Worm (Caenorhabditis elegans) whole organism, early embryonic: ENCODE results near the gene Y57G7A.3.

Source experiments
- B0310.2 ChIP-seq: sonication (generic microtip); optimal IDR thresholded peaks from 2 replicates; lab custom pipeline; 2016; ENCODE audit warnings: mild to moderate bottlenecking, missing genetic modification characterization, missing compliant biosample characterization
- F13C5.2 ChIP-seq: sonication (generic microtip); optimal IDR thresholded peaks from 2 replicates; lab custom pipeline; 2017; ENCODE audit warnings: mild to moderate bottlenecking, missing genetic modification characterization, inconsistent platforms, missing compliant biosample characterization
- aly-1 ChIP-seq: sonication (generic microtip); optimal IDR thresholded peaks from 2 replicates; lab custom pipeline; 2016; ENCODE audit warnings: missing genetic modification characterization, missing compliant biosample characterization
- ama-1 ChIP-seq: fragments of 150-350 bp; optimal IDR thresholded peaks from 2 replicates; lab custom pipeline; 2014
- ceh-13 ChIP-seq: fragments of 200-800 bp; sonication (Bioruptor generic); optimal IDR thresholded peaks from 2 replicates; lab custom pipeline; 2018; ENCODE audit warnings: mild to moderate bottlenecking, missing genetic modification characterization, missing compliant biosample characterization
- ceh-36 ChIP-seq: sonication (generic microtip); optimal IDR thresholded peaks from 2 replicates; lab custom pipeline; 2016; ENCODE audit warnings: missing genetic modification characterization, inconsistent platforms, missing compliant biosample characterization
- ets-7 ChIP-seq: sonication (generic microtip); optimal IDR thresholded peaks from 2 replicates; lab custom pipeline; 2016; ENCODE audit warnings: missing genotype, missing genetic modification characterization, missing compliant biosample characterization
- flt-1 ChIP-seq: fragments of 200-800 bp; sonication (Bioruptor generic); IDR thresholded peaks from 2 replicates; pipeline ENCODE4 v1.3.6; 2022; ENCODE audit warnings: missing genetic modification characterization, missing compliant biosample characterization
- hmbx-1 ChIP-seq: sonication (generic microtip); optimal IDR thresholded peaks from 2 replicates; lab custom pipeline; 2016; ENCODE audit warnings: mild to moderate bottlenecking, missing genetic modification characterization, missing compliant biosample characterization
- hmg-4 ChIP-seq: fragments of 200-800 bp; sonication (Bioruptor generic); optimal IDR thresholded peaks from 2 replicates; lab custom pipeline; 2018; ENCODE audit warnings: mild to moderate bottlenecking, missing genetic modification characterization, missing compliant biosample characterization
- hnd-1 ChIP-seq: sonication (generic microtip); optimal IDR thresholded peaks from 2 replicates; lab custom pipeline; 2016; ENCODE audit warnings: missing genetic modification characterization, missing compliant biosample characterization
- pes-1 ChIP-seq: fragments of 200-800 bp; sonication (Bioruptor generic); IDR thresholded peaks from 2 replicates; pipeline ENCODE4 v1.3.6; 2022; ENCODE audit warnings: missing genetic modification reagents, missing genetic modification characterization, missing compliant biosample characterization
- scrt-1 ChIP-seq: fragments of 200-800 bp; sonication (Bioruptor generic); IDR thresholded peaks from 2 replicates; pipeline ENCODE4 v1.3.6; 2022; ENCODE audit warnings: missing genetic modification characterization, missing compliant biosample characterization
- sea-1 ChIP-seq: fragments of 200-800 bp; sonication (Bioruptor generic); conservative IDR thresholded peaks from 2 replicates; pipeline ENCODE4 v1.3.6; 2022; ENCODE audit warnings: missing genetic modification characterization, missing compliant biosample characterization
- tbx-11 ChIP-seq: fragments of 200-800 bp; sonication (Bioruptor generic); IDR thresholded peaks from 2 replicates; pipeline ENCODE4 v1.3.6; 2022; ENCODE audit warnings: missing genetic modification characterization, missing compliant biosample characterization
- tbx-37 ChIP-seq: fragments of 200-800 bp; sonication (Bioruptor generic); conservative IDR thresholded peaks from 2 replicates; pipeline ENCODE4 v1.3.6; 2022; ENCODE audit warnings: missing genetic modification reagents, missing genetic modification characterization, missing compliant biosample characterization
- tra-4 ChIP-seq: sonication (generic microtip); optimal IDR thresholded peaks from 2 replicates; lab custom pipeline; 2017; ENCODE audit warnings: missing genetic modification characterization, missing compliant biosample characterization

Gene Y57G7A.3

DNA sequence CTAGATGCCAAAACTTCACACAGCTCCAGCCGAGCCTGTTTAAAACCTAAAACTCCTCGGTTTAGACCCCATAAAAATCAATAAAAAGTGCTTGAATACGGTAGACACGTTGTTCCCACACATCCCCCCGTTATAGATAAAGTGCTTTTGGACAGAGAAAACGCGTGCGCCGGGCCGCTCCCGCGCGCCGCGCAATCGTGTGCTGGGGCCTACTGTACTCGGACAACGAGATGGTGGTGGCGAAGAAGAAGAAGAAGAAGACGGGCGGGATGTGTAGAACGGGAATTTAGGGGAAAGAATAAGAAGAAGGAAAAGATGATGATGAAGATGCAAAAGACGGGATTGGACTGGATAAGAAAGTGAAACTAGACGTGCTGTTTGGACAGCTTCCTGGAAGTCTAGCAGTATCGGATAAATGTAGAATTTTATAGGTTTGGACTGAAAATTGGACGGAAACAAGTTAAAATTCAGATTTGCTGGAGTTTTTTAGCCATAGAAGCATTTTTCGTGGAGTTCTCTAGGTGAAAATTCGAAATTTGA is 41.1 kb upstream of the Y57G7A.3 start:
- TF ChIP-seq hmg-4 (GFP tag; lab: Kevin White, UChicago) (peak; percentile 8), pes-1 (no peak), aly-1 (tag; lab: Kevin White, UChicago) (no peak)

- TF ChIP-seq pes-1 (no peak), tbx-37 (no peak), tra-4 (tag; lab: Kevin White, UChicago) (no peak), tbx-11 (no peak)
These were observed 39.8 kb upstream of the Y57G7A.3 start for ce11 chrII:1245783-1246182.

DNA sequence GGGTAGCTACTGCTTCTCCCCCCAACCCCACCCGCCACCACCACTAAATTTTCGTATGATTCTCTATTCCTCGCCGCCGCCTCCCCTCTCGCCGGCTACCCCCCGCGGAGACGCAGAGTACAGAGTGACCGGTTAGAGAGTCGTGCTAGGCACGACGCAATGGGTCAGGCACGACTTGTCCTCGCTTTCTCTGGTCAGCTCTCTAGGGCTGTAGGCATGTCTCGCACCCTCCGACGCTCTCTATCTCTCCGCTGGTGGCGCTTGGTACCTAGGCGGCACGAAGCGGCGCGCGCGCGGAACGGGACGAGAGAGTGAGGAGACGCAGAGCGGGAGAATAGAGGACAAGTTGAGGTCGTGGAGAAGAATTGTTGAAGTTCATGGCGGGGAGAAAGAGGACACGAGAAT is 38.7 kb upstream of the Y57G7A.3 start:
- TF ChIP-seq tbx-11 (no peak), hmg-4 (GFP tag; lab: Kevin White, UChicago) (peak; percentile 86), F13C5.2 (peak; percentile 67), aly-1 (tag; lab: Kevin White, UChicago) (peak; percentile 27), pes-1 (peak; percentile 56; the same call in 1 of the 2 replicates)

DNA sequence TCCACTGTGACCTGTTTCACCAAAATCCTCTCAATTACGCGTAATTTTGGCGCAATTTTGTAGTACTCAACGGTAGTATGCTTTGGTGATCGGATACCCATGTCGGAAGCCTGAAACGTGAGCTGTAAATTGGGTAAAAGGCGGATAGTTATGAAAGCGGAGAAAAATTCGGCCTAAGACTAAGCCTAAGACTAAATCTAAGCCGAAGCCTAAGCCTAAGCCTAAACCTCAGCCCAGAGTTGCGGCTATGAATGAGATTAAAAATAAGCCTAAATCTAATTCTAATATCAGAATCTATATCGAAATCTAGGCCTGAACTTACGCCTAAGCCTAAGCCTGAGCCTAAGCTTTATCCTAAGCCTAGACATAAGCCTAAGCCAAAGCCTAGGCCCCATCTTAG is 33.3 kb upstream of the Y57G7A.3 start, which contains the start of gene lin-42:
Gene lin-42 (minus strand): TSS at position 101 of the 400 bp plus-strand sequence.
- TF ChIP-seq ets-7 (tag; lab: Kevin White, UChicago) (no peak), ceh-36 (tag; lab: Kevin White, UChicago) (peak; percentile 4), pes-1 (no peak)

DNA sequence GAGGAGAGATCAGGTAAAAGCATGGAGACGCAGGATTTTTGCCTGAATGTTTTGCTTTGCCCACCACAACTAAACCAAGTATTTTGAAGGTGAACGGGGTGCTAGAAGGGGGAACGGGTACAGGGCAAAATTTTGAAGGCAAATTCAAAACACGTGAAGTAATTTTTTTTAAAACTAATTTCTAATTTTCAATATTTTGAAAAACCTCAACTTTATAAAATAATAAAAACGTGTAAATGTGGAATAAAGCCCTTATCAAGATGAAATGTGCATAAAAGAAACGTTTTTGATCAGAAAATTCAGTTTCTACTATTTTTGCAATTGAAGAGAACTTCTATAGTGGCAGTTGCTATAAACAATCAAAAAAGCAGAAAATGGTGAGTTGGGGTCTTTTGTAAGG is 29.9 kb upstream of the Y57G7A.3 start, which contains the start of gene clec-119:
Gene clec-119 (plus strand): TSS at position 301 of the 400 bp plus-strand sequence.
- TF ChIP-seq sea-1 (no peak), B0310.2 (no peak), tbx-11 (no peak), tra-4 (tag; lab: Kevin White, UChicago) (no peak), pes-1 (no peak), scrt-1 (GFP tag; lab: Robert Waterston, UW) (no peak), F13C5.2 (no peak), ama-1 (lab: Kevin White, UChicago) (no peak)

- TF ChIP-seq tra-4 (tag; lab: Kevin White, UChicago) (no peak), ets-7 (tag; lab: Kevin White, UChicago) (no peak), pes-1 (no peak), ceh-13 (no peak), hmbx-1 (no peak), sea-1 (no peak), aly-1 (tag; lab: Kevin White, UChicago) (no peak), flt-1 (GFP tag; lab: Robert Waterston, UW) (no peak), F13C5.2 (no peak)
These were observed 28.8 kb upstream of the Y57G7A.3 start for ce11 chrII:1256742-1257141.

DNA sequence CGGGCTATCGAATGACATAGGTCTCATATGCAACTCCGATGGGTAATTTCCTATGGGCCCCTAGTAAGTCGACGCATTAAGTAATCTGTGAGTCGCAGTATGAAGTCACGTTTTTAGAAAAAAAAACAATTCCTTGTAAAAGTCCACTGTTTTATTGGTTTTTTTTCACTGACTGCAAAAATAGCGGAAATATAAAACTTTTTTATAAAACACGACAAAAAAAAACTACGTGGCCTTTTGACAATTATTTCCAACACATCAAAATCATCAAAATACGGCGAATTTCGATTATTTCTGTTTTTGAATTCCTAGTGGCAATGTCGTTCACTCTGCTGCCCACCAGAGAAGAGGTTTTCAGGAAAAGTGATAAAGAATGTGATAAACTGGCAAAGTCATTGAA is 26.9 kb upstream of the Y57G7A.3 start, which contains the start of gene clpr-2:
Gene clpr-2 (plus strand): TSS at position 301 of the 400 bp plus-strand sequence.
- TF ChIP-seq hmg-4 (GFP tag; lab: Kevin White, UChicago) = no peak
- no peak for TF ChIP-seq pes-1
- TF ChIP-seq aly-1 (tag; lab: Kevin White, UChicago) = no peak
- no peak for TF ChIP-seq ets-7 (tag; lab: Kevin White, UChicago)
- TF ChIP-seq flt-1 (GFP tag; lab: Robert Waterston, UW) = no peak
- TF ChIP-seq tbx-37 = no peak
- no peak for TF ChIP-seq B0310.2
- no peak for TF ChIP-seq ceh-13
- no peak for TF ChIP-seq ceh-36 (tag; lab: Kevin White, UChicago)
- TF ChIP-seq hmbx-1 = no peak

DNA sequence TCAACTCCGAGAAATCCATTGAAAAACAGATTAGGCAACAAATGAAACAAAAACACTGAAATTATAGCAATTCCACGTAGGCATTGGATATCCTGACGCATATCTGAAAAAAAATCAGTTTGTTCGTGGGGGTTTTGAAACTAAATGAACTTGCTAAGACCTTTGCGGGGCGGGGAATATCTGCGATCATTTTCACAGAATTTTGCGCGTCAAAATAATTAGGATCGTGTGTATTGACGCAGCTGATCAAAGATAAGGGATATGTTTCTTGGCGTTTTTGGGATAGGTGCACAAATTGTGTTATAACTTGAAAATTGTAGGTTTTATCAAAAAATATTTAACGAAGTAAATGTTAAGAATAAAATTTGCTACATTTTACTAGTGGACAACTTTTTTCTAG is 18.8 kb upstream of the Y57G7A.3 start, which contains the start of gene oac-30:
Gene oac-30 (minus strand): TSS at position 101 of the 400 bp plus-strand sequence.
- no peak for TF ChIP-seq aly-1 (tag; lab: Kevin White, UChicago)
- no peak for TF ChIP-seq hmg-4 (GFP tag; lab: Kevin White, UChicago)
- TF ChIP-seq ama-1 (lab: Kevin White, UChicago) = no peak
- no peak for TF ChIP-seq hmbx-1
- no peak for TF ChIP-seq ets-7 (tag; lab: Kevin White, UChicago)
- TF ChIP-seq tra-4 (tag; lab: Kevin White, UChicago) = no peak
- no peak for TF ChIP-seq pes-1
- no peak for TF ChIP-seq ceh-36 (tag; lab: Kevin White, UChicago)
- no peak for TF ChIP-seq F13C5.2
- no peak for TF ChIP-seq tbx-11
- TF ChIP-seq scrt-1 (GFP tag; lab: Robert Waterston, UW) = no peak
- TF ChIP-seq B0310.2 = no peak
- TF ChIP-seq flt-1 (GFP tag; lab: Robert Waterston, UW) = no peak
- TF ChIP-seq tbx-37 = no peak
- no peak for TF ChIP-seq sea-1
- TF ChIP-seq ceh-13 = no peak
- TF ChIP-seq hnd-1 (tag; lab: Kevin White, UChicago) = no peak

ce11 chrII:1271814-1272213 is 13.8 kb upstream of the Y57G7A.3 start, which contains the start of gene srw-66:
TSS of gene srw-66 (minus strand) at chrII:1271914.
- no peak for TF ChIP-seq sea-1

- TF ChIP-seq F13C5.2 = no peak
- TF ChIP-seq sea-1 = no peak
- no peak for TF ChIP-seq flt-1 (GFP tag; lab: Robert Waterston, UW)
- no peak for TF ChIP-seq aly-1 (tag; lab: Kevin White, UChicago)
- no peak for TF ChIP-seq hmg-4 (GFP tag; lab: Kevin White, UChicago)
- TF ChIP-seq tbx-37 = no peak
These were observed 10.1 kb upstream of the Y57G7A.3 start, which contains the start of gene Y57G7A.5 for ce11 chrII:1275439-1275838. TSS of gene Y57G7A.5 (minus strand) at chrII:1275539.
